Worm (Caenorhabditis elegans): ENCODE results near the gene T26C5.4.

ce11 chrII:9237719-9238118 is 12.6 kb downstream of the T26C5.4 start:
- TF ChIP-seq ama-1 (optimal IDR thresholded peaks at IDR 0.05), result no peak
- TF ChIP-seq hmg-4 (GFP tag; optimal IDR thresholded peaks at IDR 0.05), result no peak
- TF ChIP-seq tra-4 (tag; optimal IDR thresholded peaks at IDR 0.05), result no peak
- no peak for TF ChIP-seq hnd-1 (tag; optimal IDR thresholded peaks at IDR 0.05)
